Fruit fly (Drosophila melanogaster): Measurements from ENCODE around the gene Sgs4.

Gene Sgs4

DNA sequence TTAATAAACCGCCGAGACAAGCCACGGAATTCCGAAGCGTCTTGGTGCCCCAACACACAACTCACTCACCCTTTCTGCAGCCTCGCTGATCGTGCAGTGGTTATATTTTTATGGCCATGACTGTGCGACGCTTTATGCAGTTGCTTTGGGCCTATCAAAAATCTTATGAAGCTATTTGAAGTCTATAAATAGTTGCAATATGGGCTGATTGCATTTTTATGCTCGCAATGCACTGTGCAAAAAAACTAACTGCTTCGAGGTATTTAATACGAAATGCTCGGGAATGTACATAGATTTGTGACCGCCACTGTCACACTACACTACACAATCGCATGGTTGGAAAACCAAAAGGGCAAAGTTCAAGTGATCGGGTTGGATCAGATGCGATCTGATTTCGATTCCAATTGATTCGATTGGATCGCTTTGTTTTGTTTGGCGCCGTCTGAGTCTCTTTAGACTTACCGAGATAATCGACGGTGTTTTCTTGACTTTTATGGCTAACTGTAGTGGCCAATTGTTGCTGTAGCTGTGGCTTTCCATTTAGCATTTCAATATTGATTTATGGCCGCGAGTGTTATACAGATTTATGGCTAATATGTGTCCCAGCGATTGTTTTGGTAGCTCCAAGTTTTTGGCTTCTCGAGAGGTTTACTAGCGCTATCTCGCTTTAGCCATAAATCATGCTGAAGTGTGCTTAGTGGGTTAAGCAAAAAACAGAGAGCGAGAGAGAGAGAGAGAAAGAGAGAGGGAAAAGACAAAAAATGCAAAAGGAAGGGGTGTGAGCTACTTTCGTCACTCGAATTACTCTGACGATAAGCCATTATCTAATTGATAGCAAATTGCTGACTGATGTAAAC, 47.8 kb downstream of the Sgs4 start (continued):
- TF ChIP-seq CG4854 (GFP tag; optimal IDR thresholded peaks at IDR 0.05) (no peak), CG8359 (GFP tag; optimal IDR thresholded peaks at IDR 0.05; ENCODE audit: borderline replicate concordance) (no peak), Med (GFP tag) (peak; percentile 68), CG10147 (GFP tag; optimal IDR thresholded peaks at IDR 0.05) (no peak), D19B (GFP tag; optimal IDR thresholded peaks at IDR 0.05) (no peak), Ada2b (GFP tag; IDR thresholded peaks at IDR 0.05) (peak; percentile 37; the same call in 1 of the 2 replicates), cad (GFP tag; optimal IDR thresholded peaks at IDR 0.05) (no peak), CG5245 (GFP tag; optimal IDR thresholded peaks at IDR 0.05) (no peak), dmrt99B (tag; optimal IDR thresholded peaks at IDR 0.05) (peak; percentile 15), CG3847 (GFP tag; IDR thresholded peaks at IDR 0.05) (no peak), grn (GFP tag; optimal IDR thresholded peaks at IDR 0.05) (peak; percentile 54), CG17912 (GFP tag; optimal IDR thresholded peaks at IDR 0.05) (no peak), jumu (GFP tag; optimal IDR thresholded peaks at IDR 0.05) (no peak), pb (GFP tag; optimal IDR thresholded peaks at IDR 0.05) (no peak), ATbp (GFP tag; optimal IDR thresholded peaks at IDR 0.05) (no peak), CG17328 (GFP tag; IDR thresholded peaks at IDR 0.05) (0 out of 2 replicates have a peak, but pooled peaks have one; percentile 8), Fer2 (tag; optimal IDR thresholded peaks at IDR 0.05) (no peak), NC2β (GFP tag; optimal IDR thresholded peaks at IDR 0.05) (no peak), Doc2 (GFP tag; IDR thresholded peaks at IDR 0.05) (no peak), dysf (GFP tag; IDR thresholded peaks at IDR 0.05) (no peak), Max (GFP tag; optimal IDR thresholded peaks at IDR 0.05) (no peak), CG9797 (GFP tag; optimal IDR thresholded peaks at IDR 0.05) (no peak), tup (GFP tag; optimal IDR thresholded peaks at IDR 0.05) (no peak), fu2 (GFP tag; optimal IDR thresholded peaks at IDR 0.05) (no peak), CG7271 (tag; optimal IDR thresholded peaks at IDR 0.05) (no peak), CG14014 (GFP tag; IDR thresholded peaks at IDR 0.05) (no peak), Optix (GFP tag; IDR thresholded peaks at IDR 0.05) (no peak), lilli (GFP tag; optimal IDR thresholded peaks at IDR 0.05) (peak; percentile 11), Taf1 (GFP tag; IDR thresholded peaks at IDR 0.05) (no peak), luna (GFP tag; optimal IDR thresholded peaks at IDR 0.05) (no peak), Sry-δ (GFP tag; optimal IDR thresholded peaks at IDR 0.05) (no peak), D19A (tag; optimal IDR thresholded peaks at IDR 0.05) (no peak), sens (GFP tag) (peak; percentile 85), ttk (GFP tag; IDR thresholded peaks at IDR 0.05) (no peak), org-1 (GFP tag; optimal IDR thresholded peaks at IDR 0.05) (no peak), CG2678 (tag; optimal IDR thresholded peaks at IDR 0.05) (no peak), gsb (GFP tag; IDR thresholded peaks at IDR 0.05) (no peak), CG13775 (GFP tag; optimal IDR thresholded peaks at IDR 0.05) (no peak), cas (GFP tag; IDR thresholded peaks at IDR 0.05) (no peak), slbo (GFP tag; IDR thresholded peaks at IDR 0.05) (peak; percentile 31), ERR (GFP tag; optimal IDR thresholded peaks at IDR 0.05) (no peak), sob (GFP tag; IDR thresholded peaks at IDR 0.05) (no peak), lab (GFP tag; optimal IDR thresholded peaks at IDR 0.05) (peak; percentile 37), CG31224 (GFP tag; IDR thresholded peaks at IDR 0.05) (no peak), CG7786 (GFP tag; optimal IDR thresholded peaks at IDR 0.05) (no peak), CG8478 (optimal IDR thresholded peaks at IDR 0.05) (no peak), CG17568 (GFP tag; optimal IDR thresholded peaks at IDR 0.05) (no peak), CG17359 (tag; optimal IDR thresholded peaks at IDR 0.05) (peak; percentile 3), hkb (optimal IDR thresholded peaks at IDR 0.05) (no peak), hkb (GFP tag; IDR thresholded peaks at IDR 0.05) (no peak), zfh1 (GFP tag; IDR thresholded peaks at IDR 0.05) (no peak)

All from whole organism, embryonic.